Fruit fly (Drosophila melanogaster) whole organism, pupa: ENCODE data around the gene HHEX.
A peak's percentile ranks its signal among the peaks of the same experiment; 100 is the strongest.

ENCODE experiments used
- CG10348 ChIP-seq: fragments of 200-800 bp; sonication (Bioruptor generic); IDR thresholded peaks from 2 replicates; pipeline ENCODE4 v1.3.6; 2022; ENCODE audit warnings: missing biosample characterization, missing genetic modification characterization
- CG12605 ChIP-seq: fragments of 200-800 bp; sonication (Bioruptor generic); IDR thresholded peaks from 2 replicates; pipeline ENCODE4 v1.3.6; 2022; ENCODE audit warnings: missing biosample characterization, missing genetic modification characterization
- CG13204 ChIP-seq: fragments of 200-800 bp; sonication (Bioruptor generic); optimal IDR thresholded peaks from 2 replicates; lab custom pipeline; 2018; ENCODE audit warnings: missing biosample characterization, mild to moderate bottlenecking, missing genetic modification characterization, moderate library complexity
- CG14655 ChIP-seq: fragments of 200-800 bp; sonication (Bioruptor generic); optimal IDR thresholded peaks from 3 replicates; lab custom pipeline; 2017; ENCODE audit warnings: mild to moderate bottlenecking, missing biosample characterization, missing genetic modification reagents, missing genetic modification characterization
- CG15710 ChIP-seq: fragments of 200-800 bp; sonication (Bioruptor generic); optimal IDR thresholded peaks from 2 replicates; lab custom pipeline; 2018; ENCODE audit warnings: missing biosample characterization, mild to moderate bottlenecking, missing genetic modification characterization, moderate library complexity
- CG17806 ChIP-seq: fragments of 200-800 bp; sonication (Bioruptor generic); optimal IDR thresholded peaks from 2 replicates; lab custom pipeline; 2018; ENCODE audit warnings: missing biosample characterization, mild to moderate bottlenecking, missing genetic modification characterization, moderate library complexity
- CG32121 ChIP-seq: fragments of 200-800 bp; sonication (Bioruptor generic); IDR thresholded peaks from 2 replicates; pipeline ENCODE4 v1.3.6; 2022; ENCODE audit warnings: missing biosample characterization, missing genetic modification characterization
- CG34367 ChIP-seq: fragments of 200-800 bp; sonication (Bioruptor generic); optimal IDR thresholded peaks from 2 replicates; lab custom pipeline; 2018; ENCODE audit warnings: missing biosample characterization, mild to moderate bottlenecking, missing genetic modification characterization
- CG4496 ChIP-seq: fragments of 200-800 bp; sonication (Bioruptor generic); IDR thresholded peaks from 3 replicates; pipeline ENCODE4 v1.3.6; 2022; ENCODE audit warnings: missing biosample characterization, missing genetic modification characterization
- CG8159 ChIP-seq: fragments of 200-800 bp; sonication (Bioruptor generic); optimal IDR thresholded peaks from 3 replicates; lab custom pipeline; 2018; ENCODE audit warnings: missing biosample characterization, mild to moderate bottlenecking, missing genetic modification characterization, moderate library complexity
- CG8301 ChIP-seq: fragments of 200-800 bp; sonication (Bioruptor generic); optimal IDR thresholded peaks from 2 replicates; lab custom pipeline; 2018; ENCODE audit warnings: missing biosample characterization, mild to moderate bottlenecking, missing genetic modification characterization
- CG9948 ChIP-seq: fragments of 200-800 bp; sonication (Bioruptor generic); optimal IDR thresholded peaks from 2 replicates; lab custom pipeline; 2018; ENCODE audit warnings: missing biosample characterization, mild to moderate bottlenecking, missing genetic modification characterization, moderate library complexity
- D1 ChIP-seq: fragments of 200-800 bp; sonication (Bioruptor generic); optimal IDR thresholded peaks from 2 replicates; lab custom pipeline; 2018; ENCODE audit warnings: missing biosample characterization, mild to moderate bottlenecking, missing genetic modification characterization, moderate library complexity
- EcR ChIP-seq: fragments of 200-800 bp; sonication (Bioruptor generic); optimal IDR thresholded peaks from 3 replicates; lab custom pipeline; 2019; ENCODE audit warnings: missing biosample characterization, missing genetic modification characterization, mild to moderate bottlenecking, moderate library complexity, missing genetic modification reagents
- Ets98B ChIP-seq: fragments of 200-800 bp; sonication (Bioruptor generic); IDR thresholded peaks from 2 replicates; pipeline ENCODE4 v1.3.6; 2022; ENCODE audit warnings: missing biosample characterization, missing genetic modification characterization
- Pif1A ChIP-seq: fragments of 200-800 bp; sonication (Bioruptor generic); optimal IDR thresholded peaks from 3 replicates; lab custom pipeline; 2016; ENCODE audit warnings: missing biosample characterization, missing genetic modification characterization
- Pif1B ChIP-seq: fragments of 200-800 bp; sonication (Bioruptor generic); optimal IDR thresholded peaks from 3 replicates; lab custom pipeline; 2016; ENCODE audit warnings: missing biosample characterization, missing genetic modification characterization
- Snoo ChIP-seq: fragments of 200-800 bp; sonication (Bioruptor generic); optimal IDR thresholded peaks from 3 replicates; lab custom pipeline; 2017; ENCODE audit warnings: missing biosample characterization, mild to moderate bottlenecking, missing genetic modification characterization, inconsistent platforms
- fd96Ca ChIP-seq: fragments of 200-800 bp; sonication (Bioruptor generic); IDR thresholded peaks from 3 replicates; pipeline ENCODE4 v1.3.6; 2022; ENCODE audit warnings: missing biosample characterization, missing genetic modification characterization
- gl ChIP-seq: fragments of 200-800 bp; sonication (Bioruptor generic); optimal IDR thresholded peaks from 2 replicates; lab custom pipeline; 2018; ENCODE audit warnings: missing biosample characterization, mild to moderate bottlenecking, missing genetic modification characterization
- rn ChIP-seq: fragments of 200-800 bp; sonication (Bioruptor generic); IDR thresholded peaks from 2 replicates; pipeline ENCODE4 v1.3.6; 2022; ENCODE audit warnings: missing biosample characterization, missing genetic modification characterization

HHEX gene

DNA sequence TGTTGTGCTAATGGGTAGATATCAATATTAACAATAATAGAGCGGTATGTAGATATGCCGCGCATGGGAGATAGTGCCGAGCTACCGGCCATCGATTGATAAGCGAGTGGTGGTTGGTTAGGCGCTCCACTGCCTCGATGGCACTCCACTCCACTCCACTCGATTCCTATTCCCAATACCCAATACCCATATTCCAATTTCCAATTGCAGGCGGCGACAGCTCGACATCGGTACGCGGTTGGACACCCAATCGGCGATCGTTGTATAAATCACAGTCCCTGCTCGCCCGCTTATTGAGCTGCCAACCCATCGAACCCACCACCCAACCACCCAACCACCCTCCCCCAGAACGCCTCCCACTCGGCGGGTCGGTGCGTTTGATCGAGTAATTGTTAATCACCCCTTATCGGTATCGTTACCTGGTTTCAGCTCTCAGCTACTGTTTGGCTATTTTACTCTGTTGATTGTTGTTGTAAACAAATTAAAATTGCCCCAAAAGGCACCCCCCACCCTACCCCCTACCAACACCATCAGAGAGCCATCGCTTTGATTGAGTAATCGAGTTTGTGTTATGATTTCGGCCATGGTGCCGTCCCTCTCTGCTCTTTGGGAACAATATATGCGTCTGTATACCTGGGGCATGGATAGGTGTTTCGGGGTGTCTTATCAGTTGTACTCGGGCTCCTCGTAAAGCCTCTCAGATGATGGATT, at the start of gene HHEX:
Gene HHEX, minus strand, starts transcription at position 51 of the 711 bp plus-strand sequence.
- TF ChIP-seq CG13204 (GFP tag; lab: Kevin White, UChicago), result no peak
- TF ChIP-seq CG10348 (GFP tag; lab: Robert Waterston, UW), result no peak
- no peak for TF ChIP-seq Pif1A (GFP tag; lab: Kevin White, UChicago)
- TF ChIP-seq CG9948, result no peak
- TF ChIP-seq CG8301 (tag; lab: Kevin White, UChicago), result no peak
- no peak for TF ChIP-seq CG4496 (GFP tag; lab: Robert Waterston, UW)
- TF ChIP-seq CG12605, result no peak
- TF ChIP-seq CG15710 (tag; lab: Kevin White, UChicago), result no peak
- no peak for TF ChIP-seq Ets98B (GFP tag; lab: Robert Waterston, UW)
- no peak for TF ChIP-seq gl
- TF ChIP-seq D1 (tag; lab: Kevin White, UChicago), result no peak
- no peak for TF ChIP-seq Snoo
- TF ChIP-seq EcR (GFP tag; lab: Kevin White, UChicago), result no peak

- TF ChIP-seq fd96Ca (GFP tag; lab: Robert Waterston, UW) (no peak), Pif1B (no peak), CG13204 (GFP tag; lab: Kevin White, UChicago) (no peak), CG14655 (GFP tag; lab: Kevin White, UChicago) (no peak)
Observed at dm6 chr3R:21130050-21130449, 49.3 kb upstream of the HHEX start, which contains the start of gene Ice2. TSS of gene Ice2 (plus strand) at chr3R:21130216.

dm6 chr3R:21129617-21130016, 48.9 kb upstream of the HHEX start, which contains the start of gene Obp93a:
TSS of gene Obp93a (minus strand) at chr3R:21129717.
- no peak for TF ChIP-seq CG17806 (tag; lab: Kevin White, UChicago)
- TF ChIP-seq CG8159, result no peak
- TF ChIP-seq, all 21 proteins: peak for 0

DNA sequence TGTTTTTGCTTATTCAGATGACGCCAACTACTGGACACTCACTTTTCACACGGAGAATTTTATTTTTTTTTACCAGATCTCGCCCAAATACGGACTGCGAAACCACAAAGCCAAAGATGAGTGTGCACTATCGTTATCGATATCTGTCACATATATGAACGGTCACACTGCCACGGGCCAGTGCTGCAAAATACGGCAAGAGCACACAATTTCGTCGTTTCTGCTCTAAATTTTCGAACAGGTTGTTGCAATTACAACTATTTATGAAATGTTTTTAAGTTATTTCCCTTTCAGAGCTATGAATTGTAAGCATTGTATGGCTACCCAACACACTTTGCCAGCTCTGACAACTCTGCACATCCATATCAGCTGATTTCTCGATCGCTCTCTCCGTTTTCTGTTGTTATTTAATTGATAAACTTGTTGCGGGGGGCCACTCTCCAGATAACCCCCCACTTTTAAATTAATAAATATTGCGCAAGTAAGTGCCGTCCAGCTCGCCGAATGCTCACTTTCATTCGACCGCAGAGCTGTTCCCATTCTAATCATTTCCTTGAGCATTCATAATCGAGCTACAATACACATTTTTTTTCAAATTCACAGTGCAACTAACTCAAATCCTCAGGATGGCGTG, 46.7 kb upstream of the HHEX start, which contains the start of the genes slmb and CG5793:
Gene slmb, minus strand, starts transcription at position 134 of the 634 bp plus-strand sequence.
Gene CG5793, plus strand, starts transcription at position 222 of the 634 bp plus-strand sequence.
- TF ChIP-seq Pif1B (no peak), CG15710 (tag; lab: Kevin White, UChicago) (peak; percentile 13), CG10348 (GFP tag; lab: Robert Waterston, UW) (no peak), Snoo (peak; percentile 53), rn (GFP tag; lab: Robert Waterston, UW) (no peak), CG17806 (tag; lab: Kevin White, UChicago) (no peak), D1 (tag; lab: Kevin White, UChicago) (no peak), CG34367 (tag; lab: Kevin White, UChicago) (no peak), CG12605 (no peak), CG8159 (no peak), CG9948 (no peak), CG13204 (GFP tag; lab: Kevin White, UChicago) (no peak), Pif1A (GFP tag; lab: Kevin White, UChicago) (no peak), Ets98B (GFP tag; lab: Robert Waterston, UW) (peak; percentile 34; the same call in 1 of the 2 replicates), CG4496 (GFP tag; lab: Robert Waterston, UW) (peak; percentile 77; the same call in 2 of the 3 replicates), gl (no peak), CG14655 (GFP tag; lab: Kevin White, UChicago) (no peak), fd96Ca (GFP tag; lab: Robert Waterston, UW) (peak; percentile 12; the same call in 1 of the 3 replicates), CG8301 (tag; lab: Kevin White, UChicago) (no peak), CG32121 (GFP tag; lab: Robert Waterston, UW) (peak; percentile 27; the same call in 1 of the 2 replicates), EcR (GFP tag; lab: Kevin White, UChicago) (no peak)

DNA sequence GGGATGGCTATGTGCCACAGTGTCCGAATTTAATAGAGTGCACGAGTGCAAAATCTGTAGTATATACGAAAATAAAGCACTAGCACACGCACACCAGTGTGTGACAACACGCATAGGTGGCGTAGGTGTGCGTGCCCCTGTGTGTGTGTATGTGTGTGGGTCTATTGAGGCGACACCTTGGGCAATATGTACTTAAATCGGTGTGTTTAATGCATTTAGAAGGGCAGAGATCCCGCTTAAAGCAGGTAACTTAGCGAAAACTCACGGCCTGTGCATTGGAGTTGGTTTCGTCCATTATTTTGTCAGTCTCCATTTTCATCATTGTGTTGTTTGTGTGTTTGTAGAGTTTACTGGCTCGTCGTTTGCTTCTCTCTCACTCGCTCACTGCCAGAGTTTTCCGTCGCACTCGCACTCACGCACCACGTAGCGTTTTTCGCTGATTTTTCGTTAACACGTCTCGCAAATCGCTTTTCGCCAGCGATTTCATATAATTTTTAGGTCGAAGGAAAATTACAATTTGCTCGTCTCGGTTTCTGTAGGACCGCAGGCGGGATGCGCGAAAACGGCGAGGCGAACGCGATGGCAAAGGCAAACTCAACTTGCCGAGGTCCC, 46.1 kb upstream of the HHEX start:
- TF ChIP-seq CG14655 (GFP tag; lab: Kevin White, UChicago), result no peak
- TF ChIP-seq EcR (GFP tag; lab: Kevin White, UChicago), result peak; percentile 66

DNA sequence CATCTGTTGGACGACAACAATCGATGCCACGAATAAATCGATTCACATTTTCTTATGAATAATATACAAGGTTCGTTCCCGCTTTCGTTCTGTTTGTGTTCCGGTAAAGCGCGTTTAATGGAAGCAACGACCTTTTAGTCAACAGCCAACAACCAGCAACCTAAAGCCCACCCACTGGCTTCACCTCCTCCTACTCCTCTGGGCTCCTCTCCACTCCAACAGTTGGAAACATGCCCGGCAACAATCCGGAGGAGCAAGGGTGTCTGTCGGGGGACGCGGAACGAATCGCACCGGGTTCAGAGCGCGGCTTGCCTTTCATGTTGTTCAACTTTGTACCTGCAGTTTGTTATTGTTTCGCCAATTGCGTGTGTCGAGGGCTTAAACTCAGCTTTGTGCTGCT, 43.5 kb upstream of the HHEX start:
- peak; percentile 96 for TF ChIP-seq EcR (GFP tag; lab: Kevin White, UChicago)
- no peak for TF ChIP-seq CG4496 (GFP tag; lab: Robert Waterston, UW)
- TF ChIP-seq, all 21 proteins: peak for 1
